Worm (Caenorhabditis elegans): ENCODE results near the gene R02F11.12.
"Not testable (repeated sequence)": the region's sequence is repeated elsewhere in the genome, so short reads cannot be mapped to it uniquely, and the experiment has no call there.

ce11 chrV:4760674-4761073 lies 29.8 kb upstream of the R02F11.12 start, which contains the start of gene bgnt-1.4:
- not testable (repeated sequence) for TF ChIP-seq ces-1 (GFP tag; optimal IDR thresholded peaks at IDR 0.05); unc-62 (GFP tag; optimal IDR thresholded peaks at IDR 0.05); lin-13 (tag; optimal IDR thresholded peaks at IDR 0.05); lsy-2 (tag; optimal IDR thresholded peaks at IDR 0.05); nhr-28 (tag; optimal IDR thresholded peaks at IDR 0.05); snpc-4 (tag; optimal IDR thresholded peaks at IDR 0.05); mls-2 (tag; optimal IDR thresholded peaks at IDR 0.05); mab-5 (tag; optimal IDR thresholded peaks at IDR 0.05); unc-39 (tag; optimal IDR thresholded peaks at IDR 0.05); nhr-76 (tag; optimal IDR thresholded peaks at IDR 0.05)
